Worm (Caenorhabditis elegans) whole organism, L1 larva: ENCODE data around the gene K02D10.1.

Experiments used
- aly-2 ChIP-seq: fragments of 150-350 bp; optimal IDR thresholded peaks from 2 replicates; lab custom pipeline; 2014; ENCODE audit warnings: missing biosample characterization, missing genetic modification characterization
- fos-1 ChIP-seq: fragments of 150-350 bp; optimal IDR thresholded peaks from 2 replicates; lab custom pipeline; 2014; ENCODE audit warnings: missing biosample characterization, missing genetic modification characterization
- lin-35 ChIP-seq, 2 experiments: fragments of 150-350 bp; optimal IDR thresholded peaks; 2 replicates each; lab custom pipeline; 2014; ENCODE audit warnings: missing biosample characterization in 2 of 2, missing genetic modification characterization in 2 of 2, missing genetic modification reagents in 2 of 2
- lsy-2 ChIP-seq, 2 experiments: fragments of 150-350 bp; optimal IDR thresholded peaks; 2 replicates each; lab custom pipeline; 2014; ENCODE audit warnings: missing biosample characterization in 2 of 2, missing genetic modification characterization in 2 of 2
- mep-1 ChIP-seq: fragments of 150-350 bp; optimal IDR thresholded peaks from 2 replicates; lab custom pipeline; 2014; ENCODE audit warnings: missing biosample characterization, missing genetic modification characterization
- nhr-28 ChIP-seq: fragments of 150-350 bp; optimal IDR thresholded peaks from 2 replicates; lab custom pipeline; 2014; ENCODE audit warnings: missing biosample characterization, missing genetic modification characterization
- nhr-47 ChIP-seq: sonication (generic microtip); optimal IDR thresholded peaks from 2 replicates; lab custom pipeline; 2016; ENCODE audit warnings: mild to moderate bottlenecking, missing genetic modification characterization, moderate library complexity, missing compliant biosample characterization
- nhr-77 ChIP-seq: fragments of 150-350 bp; optimal IDR thresholded peaks from 2 replicates; lab custom pipeline; 2014; ENCODE audit warnings: missing biosample characterization, missing genetic modification characterization

DNA sequence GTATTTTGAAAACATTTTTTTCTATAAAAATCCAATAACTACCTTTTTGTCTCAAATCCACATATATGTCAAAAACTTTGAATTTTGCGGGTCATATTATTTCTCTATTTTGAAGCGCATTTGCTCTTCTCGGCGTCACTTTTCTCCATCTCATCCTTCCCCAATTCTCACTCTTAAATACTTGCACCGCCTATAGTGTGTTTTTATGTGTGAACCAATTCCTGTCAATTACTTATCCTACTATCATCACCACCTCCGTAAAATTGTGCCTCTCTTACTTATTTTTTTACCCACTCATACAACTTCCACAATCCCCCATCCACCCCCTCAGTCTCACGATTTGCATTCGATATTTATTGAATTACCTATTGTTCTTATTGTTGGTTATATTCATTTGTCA is 36.5 kb downstream of the K02D10.1 start:
- TF ChIP-seq mep-1 (tag; lab: Kevin White, UChicago): no peak
- no peak for TF ChIP-seq lin-35 (GFP tag; optimal IDR thresholded peaks at IDR 0.05; lab: Kevin White, UChicago)
- TF ChIP-seq nhr-77 (tag; lab: Kevin White, UChicago): no peak
- TF ChIP-seq aly-2 (tag; lab: Kevin White, UChicago): peak; percentile 3
- TF ChIP-seq nhr-28 (tag; lab: Kevin White, UChicago): no peak
- no peak for TF ChIP-seq lsy-2 (tag; optimal IDR thresholded peaks at IDR 0.05; lab: Kevin White, UChicago)
- TF ChIP-seq nhr-47 (tag; lab: Kevin White, UChicago): no peak
- TF ChIP-seq fos-1 (tag; lab: Kevin White, UChicago): no peak
